Worm (Caenorhabditis elegans): ENCODE measurements around the gene D1086.10.

DNA sequence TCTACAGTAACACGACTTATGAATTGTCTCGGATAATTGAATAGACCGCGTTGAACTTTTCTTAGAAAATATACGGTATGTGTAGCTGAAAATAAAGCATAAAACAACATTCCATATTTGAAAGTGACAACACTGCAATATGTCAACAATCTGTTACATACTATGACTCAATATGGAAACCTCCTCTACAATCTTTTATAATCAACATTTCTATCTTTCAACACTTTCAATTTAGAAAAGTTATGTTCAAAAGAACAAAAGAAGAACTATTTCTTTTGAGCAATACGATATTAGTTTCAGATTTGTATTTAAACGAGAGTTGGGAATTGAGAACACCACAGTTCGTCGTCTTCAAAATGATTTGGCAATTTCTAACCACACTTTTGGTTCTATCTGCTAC, at the start of gene D1086.10:
- TF ChIP-seq tab-1 (GFP tag; IDR thresholded peaks at IDR 0.05) (no peak), flt-1 (GFP tag; IDR thresholded peaks at IDR 0.05) (no peak), ztf-23 (GFP tag; IDR thresholded peaks at IDR 0.05) (no peak), ztf-29 (GFP tag; IDR thresholded peaks at IDR 0.05) (no peak), T22C8.4 (GFP tag; IDR thresholded peaks at IDR 0.05) (no peak)

All from whole organism, midembryonic.